Fruit fly (Drosophila melanogaster) whole organism, prepupa: ENCODE data around the gene ctrip.

Experiments used
- Blimp-1 ChIP-seq: fragments of 200-800 bp; sonication (Bioruptor generic); optimal IDR thresholded peaks from 3 replicates; lab custom pipeline; 2017; ENCODE audit warnings: missing biosample characterization, missing genetic modification characterization, mild to moderate bottlenecking, moderate library complexity, missing genetic modification reagents
- CG10631 ChIP-seq: fragments of 200-800 bp; sonication (Bioruptor generic); optimal IDR thresholded peaks from 2 replicates; lab custom pipeline; 2016; ENCODE audit warnings: missing biosample characterization, missing genetic modification characterization
- CG10669 ChIP-seq: fragments of 200-800 bp; sonication (Bioruptor generic); optimal IDR thresholded peaks from 3 replicates; lab custom pipeline; 2018; ENCODE audit warnings: missing biosample characterization, mild to moderate bottlenecking, missing genetic modification characterization, moderate library complexity
- CG11294 ChIP-seq: fragments of 200-800 bp; sonication (Bioruptor generic); IDR thresholded peaks from 2 replicates; pipeline ENCODE4 v1.3.6; 2022; ENCODE audit warnings: missing biosample characterization, missing genetic modification characterization
- CG11762 ChIP-seq: fragments of 200-800 bp; sonication (Bioruptor generic); optimal IDR thresholded peaks from 3 replicates; lab custom pipeline; 2016; ENCODE audit warnings: missing biosample characterization, missing genetic modification characterization; ENCODE audit not compliant: insufficient read depth
- CG11902 ChIP-seq: fragments of 200-800 bp; sonication (Bioruptor generic); optimal IDR thresholded peaks from 3 replicates; lab custom pipeline; 2016; ENCODE audit warnings: missing biosample characterization, missing genetic modification characterization
- CG15336 ChIP-seq: fragments of 200-800 bp; sonication (Bioruptor generic); IDR thresholded peaks from 2 replicates; pipeline ENCODE4 v1.3.6; 2022; ENCODE audit warnings: missing biosample characterization, missing genetic modification characterization
- CG1621 ChIP-seq: fragments of 200-800 bp; sonication (Bioruptor generic); optimal IDR thresholded peaks from 3 replicates; lab custom pipeline; 2018; ENCODE audit warnings: missing biosample characterization, mild to moderate bottlenecking, missing genetic modification characterization
- CG16779 ChIP-seq: fragments of 200-800 bp; sonication (Bioruptor generic); optimal IDR thresholded peaks from 3 replicates; lab custom pipeline; 2017; ENCODE audit warnings: missing biosample characterization, mild to moderate bottlenecking, missing genetic modification characterization
- CG3032 ChIP-seq: fragments of 200-800 bp; optimal IDR thresholded peaks from 2 replicates; lab custom pipeline; 2019; ENCODE audit warnings: missing biosample characterization, mild to moderate bottlenecking, missing genetic modification characterization, moderate library complexity
- CG31627 ChIP-seq: fragments of 200-800 bp; sonication (Bioruptor generic); optimal IDR thresholded peaks from 3 replicates; lab custom pipeline; 2016; ENCODE audit warnings: missing biosample characterization, missing genetic modification characterization
- CG32006 ChIP-seq: fragments of 200-800 bp; sonication (Bioruptor generic); optimal IDR thresholded peaks from 3 replicates; lab custom pipeline; 2017; ENCODE audit warnings: missing biosample characterization, mild to moderate bottlenecking, missing genetic modification characterization
- CG34406 ChIP-seq: fragments of 200-800 bp; sonication (Bioruptor generic); optimal IDR thresholded peaks from 3 replicates; lab custom pipeline; 2016; ENCODE audit warnings: missing biosample characterization, missing genetic modification characterization
- CG3919 ChIP-seq: fragments of 200-800 bp; sonication (Bioruptor generic); optimal IDR thresholded peaks from 3 replicates; lab custom pipeline; 2016; ENCODE audit warnings: missing biosample characterization, missing genetic modification characterization
- CG4318 ChIP-seq: fragments of 200-800 bp; sonication (Bioruptor generic); optimal IDR thresholded peaks from 3 replicates; lab custom pipeline; 2017; ENCODE audit warnings: missing biosample characterization, mild to moderate bottlenecking, missing genetic modification characterization
- CG6276 ChIP-seq: fragments of 200-800 bp; sonication (Bioruptor generic); optimal IDR thresholded peaks from 2 replicates; lab custom pipeline; 2017; ENCODE audit warnings: missing biosample characterization, mild to moderate bottlenecking, missing genetic modification characterization
- CG6792 ChIP-seq: fragments of 200-800 bp; sonication (Bioruptor generic); optimal IDR thresholded peaks from 3 replicates; lab custom pipeline; 2016; ENCODE audit warnings: missing biosample characterization, missing genetic modification characterization
- CG6808 ChIP-seq: fragments of 200-800 bp; sonication (Bioruptor generic); optimal IDR thresholded peaks from 3 replicates; lab custom pipeline; 2017; ENCODE audit warnings: missing biosample characterization, missing genetic modification characterization, mild to moderate bottlenecking, moderate library complexity, missing genetic modification reagents
- CG6854 ChIP-seq: fragments of 200-800 bp; sonication (Bioruptor generic); optimal IDR thresholded peaks from 2 replicates; lab custom pipeline; 2017; ENCODE audit warnings: missing biosample characterization, mild to moderate bottlenecking, missing genetic modification characterization
- CG7368 ChIP-seq: fragments of 200-800 bp; sonication (Bioruptor generic); optimal IDR thresholded peaks from 3 replicates; lab custom pipeline; 2016; ENCODE audit warnings: missing biosample characterization, missing genetic modification characterization
- CG8632 ChIP-seq: fragments of 200-800 bp; sonication (Bioruptor generic); optimal IDR thresholded peaks from 3 replicates; lab custom pipeline; 2016; ENCODE audit warnings: missing biosample characterization, missing genetic modification characterization
- CG9139 ChIP-seq: fragments of 200-800 bp; sonication (Bioruptor generic); optimal IDR thresholded peaks from 3 replicates; lab custom pipeline; 2017; ENCODE audit warnings: missing biosample characterization, mild to moderate bottlenecking, missing genetic modification characterization
- Eip75B ChIP-seq: fragments of 200-800 bp; sonication (Bioruptor generic); optimal IDR thresholded peaks from 3 replicates; lab custom pipeline; 2016; ENCODE audit warnings: missing biosample characterization, missing genetic modification characterization
- Eip93F ChIP-seq: fragments of 200-800 bp; sonication (Bioruptor generic); optimal IDR thresholded peaks from 2 replicates; lab custom pipeline; 2016; ENCODE audit warnings: missing biosample characterization, mild to moderate bottlenecking, missing genetic modification characterization
- Ets21C ChIP-seq: fragments of 200-800 bp; sonication (Bioruptor generic); optimal IDR thresholded peaks from 3 replicates; lab custom pipeline; 2016; ENCODE audit warnings: missing biosample characterization, missing genetic modification characterization
- Ets96B ChIP-seq: fragments of 200-800 bp; optimal IDR thresholded peaks from 2 replicates; lab custom pipeline; 2019; ENCODE audit warnings: missing biosample characterization, mild to moderate bottlenecking, missing genetic modification characterization, moderate library complexity
- Gug ChIP-seq: fragments of 200-800 bp; sonication (Bioruptor generic); IDR thresholded peaks from 2 replicates; pipeline ENCODE4 v1.3.6; 2022; ENCODE audit warnings: missing biosample characterization, missing genetic modification characterization
- Hr38 ChIP-seq: sonication (Bioruptor generic); optimal IDR thresholded peaks from 2 replicates; lab custom pipeline; 2016; ENCODE audit warnings: missing biosample characterization, missing genetic modification characterization
- Hr39 ChIP-seq: fragments of 200-800 bp; sonication (Bioruptor generic); optimal IDR thresholded peaks from 2 replicates; lab custom pipeline; 2016; ENCODE audit warnings: missing biosample characterization, missing genetic modification characterization
- Hr4 ChIP-seq: fragments of 200-800 bp; sonication (Bioruptor generic); optimal IDR thresholded peaks from 3 replicates; lab custom pipeline; 2016; ENCODE audit warnings: missing biosample characterization, missing genetic modification characterization
- Lpt ChIP-seq: fragments of 200-800 bp; sonication (Bioruptor generic); optimal IDR thresholded peaks from 3 replicates; lab custom pipeline; 2016; ENCODE audit warnings: missing biosample characterization, missing genetic modification characterization
- Met ChIP-seq: fragments of 200-800 bp; sonication (Bioruptor generic); optimal IDR thresholded peaks from 3 replicates; lab custom pipeline; 2016; ENCODE audit warnings: missing biosample characterization, missing genetic modification characterization
- Smox ChIP-seq: fragments of 200-800 bp; sonication (Bioruptor generic); optimal IDR thresholded peaks from 3 replicates; lab custom pipeline; 2016; ENCODE audit warnings: missing biosample characterization, missing genetic modification characterization
- Sox102F ChIP-seq: fragments of 200-800 bp; sonication (Bioruptor generic); optimal IDR thresholded peaks from 2 replicates; lab custom pipeline; 2016; ENCODE audit warnings: missing biosample characterization, mild to moderate bottlenecking, missing genetic modification characterization
- Sox14 ChIP-seq: fragments of 200-800 bp; sonication (Bioruptor generic); optimal IDR thresholded peaks from 3 replicates; lab custom pipeline; 2016; ENCODE audit warnings: missing biosample characterization, missing genetic modification characterization
- Sox15 ChIP-seq: fragments of 200-800 bp; sonication (Bioruptor generic); optimal IDR thresholded peaks from 3 replicates; lab custom pipeline; 2016; ENCODE audit warnings: missing biosample characterization, missing genetic modification characterization
- achi ChIP-seq: fragments of 200-800 bp; sonication (Bioruptor generic); optimal IDR thresholded peaks from 3 replicates; lab custom pipeline; 2016; ENCODE audit warnings: missing biosample characterization, missing genetic modification characterization
- acj6 ChIP-seq: fragments of 200-800 bp; sonication (Bioruptor generic); optimal IDR thresholded peaks from 3 replicates; lab custom pipeline; 2016; ENCODE audit warnings: missing biosample characterization, missing genetic modification characterization
- cyc ChIP-seq: fragments of 200-800 bp; sonication (Bioruptor generic); optimal IDR thresholded peaks from 3 replicates; lab custom pipeline; 2016; ENCODE audit warnings: missing biosample characterization, missing genetic modification characterization
- dac ChIP-seq: fragments of 200-800 bp; sonication (Bioruptor generic); optimal IDR thresholded peaks from 2 replicates; lab custom pipeline; 2017; ENCODE audit warnings: missing biosample characterization, mild to moderate bottlenecking, missing genetic modification characterization
- dsx ChIP-seq: fragments of 200-800 bp; optimal IDR thresholded peaks from 3 replicates; lab custom pipeline; 2019; ENCODE audit warnings: missing biosample characterization, mild to moderate bottlenecking, missing genetic modification characterization, moderate library complexity; ENCODE audit not compliant: poor library complexity, severe bottlenecking
- eg ChIP-seq: fragments of 200-800 bp; sonication (Bioruptor generic); IDR thresholded peaks from 3 replicates; pipeline ENCODE4 v1.3.6; 2022; ENCODE audit warnings: missing biosample characterization, missing genetic modification characterization
- esn ChIP-seq: fragments of 200-800 bp; sonication (Bioruptor generic); optimal IDR thresholded peaks from 2 replicates; lab custom pipeline; 2016; ENCODE audit warnings: missing biosample characterization, mild to moderate bottlenecking, missing genetic modification characterization, moderate library complexity
- fd59A ChIP-seq: fragments of 200-800 bp; sonication (Bioruptor generic); optimal IDR thresholded peaks from 2 replicates; lab custom pipeline; 2017; ENCODE audit warnings: missing biosample characterization, mild to moderate bottlenecking, missing genetic modification characterization, missing genetic modification reagents
- fd85E ChIP-seq: fragments of 200-800 bp; sonication (Bioruptor generic); optimal IDR thresholded peaks from 3 replicates; lab custom pipeline; 2016; ENCODE audit warnings: missing biosample characterization, missing genetic modification characterization
- lz ChIP-seq: fragments of 200-800 bp; sonication (Bioruptor generic); optimal IDR thresholded peaks from 3 replicates; lab custom pipeline; 2016; ENCODE audit warnings: missing biosample characterization, missing genetic modification characterization
- net ChIP-seq: fragments of 200-800 bp; sonication (Bioruptor generic); optimal IDR thresholded peaks from 3 replicates; lab custom pipeline; 2016; ENCODE audit warnings: missing biosample characterization, missing genetic modification characterization
- pdm3 ChIP-seq: fragments of 200-800 bp; sonication (Bioruptor generic); optimal IDR thresholded peaks from 3 replicates; lab custom pipeline; 2016; ENCODE audit warnings: missing biosample characterization, missing genetic modification characterization
- salr ChIP-seq, 2 experiments: fragments of 200-800 bp; sonication (Bioruptor generic); optimal IDR thresholded peaks; 3 replicates each; lab custom pipeline; 2016 to 2018; ENCODE audit warnings: missing biosample characterization in 2 of 2, missing genetic modification characterization in 2 of 2, mild to moderate bottlenecking in 1 of 2
- ss ChIP-seq, 2 experiments: fragments of 200-800 bp; sonication (Bioruptor generic); optimal IDR thresholded peaks; 2 replicates in 1 of 2; 3 replicates in 1 of 2; lab custom pipeline; 2017 to 2018; ENCODE audit warnings: mild to moderate bottlenecking in 2 of 2, missing biosample characterization in 2 of 2, missing genetic modification characterization in 2 of 2, moderate library complexity in 1 of 2
- svp ChIP-seq: fragments of 200-800 bp; sonication (Bioruptor generic); peaks from one replicate; lab custom pipeline; 2016; ENCODE audit warnings: missing biosample characterization, missing genetic modification characterization
- topi ChIP-seq: fragments of 200-800 bp; sonication (Bioruptor generic); optimal IDR thresholded peaks from 3 replicates; lab custom pipeline; 2016; ENCODE audit warnings: missing biosample characterization, missing genetic modification characterization
- vri ChIP-seq: fragments of 200-800 bp; sonication (Bioruptor generic); optimal IDR thresholded peaks from 3 replicates; lab custom pipeline; 2016; ENCODE audit warnings: missing biosample characterization, mild to moderate bottlenecking, missing genetic modification characterization

ctrip gene

dm6 chr3R:4761372-4761771, 50.5 kb downstream of the ctrip start:
- TF ChIP-seq CG15336 (GFP tag; lab: Robert Waterston, UW) (no peak), dsx (GFP tag; lab: Kevin White, UChicago) (no peak), Hr39 (GFP tag; lab: Kevin White, UChicago) (peak; percentile 7), CG34406 (GFP tag; lab: Kevin White, UChicago) (peak; percentile 27), lz (no peak), cyc (GFP tag; lab: Kevin White, UChicago) (no peak), fd59A (GFP tag; lab: Kevin White, UChicago) (no peak), Gug (GFP tag; lab: Robert Waterston, UW) (no peak), ss (GFP tag; optimal IDR thresholded peaks at IDR 0.05; lab: Kevin White, UChicago) (no peak), svp (GFP tag; lab: Kevin White, UChicago) (peak; percentile 43), CG6276 (GFP tag; lab: Kevin White, UChicago) (no peak), CG3919 (GFP tag; lab: Kevin White, UChicago) (no peak), Eip75B (GFP tag; lab: Kevin White, UChicago) (no peak), Smox (no peak), CG11762 (GFP tag; lab: Kevin White, UChicago) (no peak), salr (GFP tag; optimal IDR thresholded peaks at IDR 0.05; lab: Kevin White, UChicago) (no peak), CG3032 (tag; lab: Kevin White, UChicago) (no peak), acj6 (GFP tag; lab: Kevin White, UChicago) (no peak), CG31627 (no peak), topi (GFP tag; lab: Kevin White, UChicago) (no peak), esn (GFP tag; lab: Kevin White, UChicago) (no peak), pdm3 (GFP tag; lab: Kevin White, UChicago) (no peak), CG4318 (GFP tag; lab: Kevin White, UChicago) (no peak), CG11294 (GFP tag; lab: Robert Waterston, UW) (no peak), Ets96B (tag; lab: Kevin White, UChicago) (no peak), vri (peak; percentile 57), fd85E (GFP tag; lab: Kevin White, UChicago) (no peak), achi (GFP tag; lab: Kevin White, UChicago) (no peak), CG10631 (GFP tag; lab: Kevin White, UChicago) (no peak), CG1621 (tag; lab: Kevin White, UChicago) (no peak), CG16779 (tag; lab: Kevin White, UChicago) (no peak), Eip93F (GFP tag; lab: Kevin White, UChicago) (no peak), CG6808 (GFP tag; lab: Kevin White, UChicago) (no peak), CG7368 (GFP tag; lab: Kevin White, UChicago) (no peak), eg (0 out of 3 replicates have a peak, but pooled peaks have one; percentile 26), Sox14 (no peak), CG10669 (GFP tag; lab: Kevin White, UChicago) (peak; percentile 6), Met (GFP tag; lab: Kevin White, UChicago) (no peak), net (GFP tag; lab: Kevin White, UChicago) (no peak), Blimp-1 (GFP tag; lab: Kevin White, UChicago) (no peak), CG8632 (GFP tag; lab: Kevin White, UChicago) (no peak), CG32006 (GFP tag; lab: Kevin White, UChicago) (no peak), Sox15 (GFP tag; lab: Kevin White, UChicago) (no peak), Hr38 (GFP tag; lab: Kevin White, UChicago) (no peak), dac (GFP tag; lab: Kevin White, UChicago) (no peak), CG11902 (GFP tag; lab: Kevin White, UChicago) (no peak), Hr4 (GFP tag; lab: Kevin White, UChicago) (no peak), Ets21C (no peak), Lpt (GFP tag; lab: Kevin White, UChicago) (no peak), Sox102F (GFP tag; lab: Kevin White, UChicago) (peak; percentile 7), CG9139 (no peak), CG6854 (GFP tag; lab: Kevin White, UChicago) (no peak), CG6792 (GFP tag; lab: Kevin White, UChicago) (no peak)
